Worm (Caenorhabditis elegans) whole organism, L1 larva: ENCODE data around the gene str-143.

ENCODE experiments used
- alr-1 ChIP-seq: fragments of 200-800 bp; sonication (Bioruptor generic); optimal IDR thresholded peaks from 2 replicates; lab custom pipeline; 2018; ENCODE audit warnings: borderline replicate concordance, mild to moderate bottlenecking, missing genetic modification characterization, missing compliant biosample characterization
- fkh-10 ChIP-seq: sonication (generic microtip); optimal IDR thresholded peaks from 2 replicates; lab custom pipeline; 2017; ENCODE audit warnings: missing biosample characterization, missing genetic modification reagents, missing genetic modification characterization
- isw-1 ChIP-seq: fragments of 200-800 bp; sonication (Bioruptor generic); IDR thresholded peaks from 2 replicates; pipeline ENCODE4 v1.3.6; 2022; ENCODE audit warnings: missing genetic modification characterization, missing compliant biosample characterization
- nhr-12 ChIP-seq: sonication (generic microtip); optimal IDR thresholded peaks from 2 replicates; lab custom pipeline; 2017; ENCODE audit warnings: missing biosample characterization, missing genetic modification characterization
- unc-130 ChIP-seq: fragments of 150-350 bp; optimal IDR thresholded peaks from 2 replicates; lab custom pipeline; 2017; ENCODE audit warnings: missing biosample characterization, missing genetic modification characterization, inconsistent platforms
- unc-62 ChIP-seq: fragments of 150-350 bp; optimal IDR thresholded peaks from 2 replicates; lab custom pipeline; 2014; ENCODE audit warnings: missing biosample characterization, missing genetic modification reagents, missing genetic modification characterization

DNA sequence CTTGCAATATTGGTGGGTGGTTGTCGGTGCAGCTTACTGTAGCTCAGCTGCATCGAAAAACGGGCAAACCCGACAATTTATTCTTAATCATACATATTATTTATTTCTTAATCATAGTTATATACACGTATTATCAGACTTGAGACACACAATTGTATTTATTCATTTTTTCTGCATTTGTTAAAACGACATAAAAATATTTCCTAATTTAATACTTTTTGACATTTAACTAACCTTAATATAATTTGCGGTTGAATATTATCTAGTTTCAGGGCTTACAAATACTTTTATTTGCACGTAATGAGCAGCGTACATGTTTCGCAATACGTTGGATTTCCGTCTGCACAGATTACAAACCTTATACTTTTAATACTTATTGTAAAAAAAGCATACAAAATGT is 11.2 kb downstream of the str-143 start, which contains the start of gene str-138:
- no peak for TF ChIP-seq unc-130
- no peak for TF ChIP-seq unc-62 (GFP tag; lab: Kevin White, UChicago)
- no peak for TF ChIP-seq alr-1
- TF ChIP-seq fkh-10 (GFP tag; lab: Kevin White, UChicago), result no peak
- no peak for TF ChIP-seq nhr-12 (tag; lab: Kevin White, UChicago)
- TF ChIP-seq isw-1 (GFP tag; lab: Robert Waterston, UW), result no peak
